Worm (Caenorhabditis elegans) whole organism, late embryonic: ENCODE results near the gene cux-7.

Experiments used
- K02D7.2 ChIP-seq: sonication (generic microtip); optimal IDR thresholded peaks from 2 replicates; lab custom pipeline; 2017; ENCODE audit warnings: mild to moderate bottlenecking, missing genetic modification characterization, missing compliant biosample characterization
- ceh-2 ChIP-seq: sonication (generic microtip); optimal IDR thresholded peaks from 2 replicates; lab custom pipeline; 2016; ENCODE audit warnings: missing genotype, missing genetic modification characterization, missing compliant biosample characterization
- dmd-4 ChIP-seq: sonication (generic microtip); optimal IDR thresholded peaks from 2 replicates; lab custom pipeline; 2016; ENCODE audit warnings: borderline replicate concordance, missing genetic modification characterization, missing compliant biosample characterization
- elt-2 ChIP-seq: sonication (generic microtip); optimal IDR thresholded peaks from 2 replicates; lab custom pipeline; 2016; ENCODE audit warnings: missing genetic modification reagents, missing genetic modification characterization, missing compliant biosample characterization
- fax-1 ChIP-seq: sonication (generic microtip); optimal IDR thresholded peaks from 2 replicates; lab custom pipeline; 2016; ENCODE audit warnings: missing genotype, missing genetic modification characterization, missing compliant biosample characterization
- gmeb-2 ChIP-seq: sonication (generic microtip); optimal IDR thresholded peaks from 2 replicates; lab custom pipeline; 2016; ENCODE audit warnings: missing genetic modification characterization, inconsistent platforms, missing compliant biosample characterization
- hlh-30 ChIP-seq: sonication (generic microtip); optimal IDR thresholded peaks from 2 replicates; lab custom pipeline; 2017; ENCODE audit warnings: antibody characterized with exemption, missing genetic modification characterization, missing compliant biosample characterization; ENCODE audit not compliant: insufficient read depth
- mec-3 ChIP-seq: sonication (generic microtip); optimal IDR thresholded peaks from 2 replicates; lab custom pipeline; 2016; ENCODE audit warnings: borderline replicate concordance, missing genetic modification characterization, missing compliant biosample characterization
- nfya-1 ChIP-seq: sonication (generic microtip); optimal IDR thresholded peaks from 2 replicates; lab custom pipeline; 2017; ENCODE audit warnings: missing genetic modification characterization, mild to moderate bottlenecking, missing compliant biosample characterization, antibody characterized with exemption, moderate library complexity
- pha-4 ChIP-seq: fragments of 150-350 bp; optimal IDR thresholded peaks from 2 replicates; lab custom pipeline; 2018; ENCODE audit warnings: missing biosample characterization, missing genetic modification reagents, missing genetic modification characterization
- unc-55 ChIP-seq: sonication (generic microtip); optimal IDR thresholded peaks from 2 replicates; lab custom pipeline; 2017; ENCODE audit warnings: missing biosample characterization, missing genetic modification reagents, missing genetic modification characterization
- unc-86 ChIP-seq: sonication (generic microtip); optimal IDR thresholded peaks from 2 replicates; lab custom pipeline; 2016; ENCODE audit warnings: missing genetic modification characterization, missing compliant biosample characterization

- TF ChIP-seq nfya-1 (tag; lab: Kevin White, UChicago) (no peak), elt-2 (tag; lab: Kevin White, UChicago) (no peak), pha-4 (tag; lab: Kevin White, UChicago) (no peak), unc-86 (tag; lab: Kevin White, UChicago) (no peak), unc-55 (GFP tag; lab: Kevin White, UChicago) (no peak), K02D7.2 (no peak), ceh-2 (tag; lab: Kevin White, UChicago) (no peak), fax-1 (tag; lab: Kevin White, UChicago) (no peak), mec-3 (no peak), hlh-30 (tag; lab: Kevin White, UChicago) (no peak), dmd-4 (no peak), gmeb-2 (no peak)
Measured at ce11 chrIII:7535347-7535746, 14.7 kb upstream of the cux-7 start.
